Worm (Caenorhabditis elegans) whole organism, L3 larva: ENCODE results near the gene sprr-2.
A peak's percentile ranks its signal among the peaks of the same experiment; 100 is the strongest.

Experiments
- R02D3.7 ChIP-seq: fragments of 150-350 bp; optimal IDR thresholded peaks from 2 replicates; lab custom pipeline; 2014; ENCODE audit warnings: missing biosample characterization, missing genetic modification characterization
- ZK546.5 ChIP-seq: sonication (generic microtip); optimal IDR thresholded peaks from 2 replicates; lab custom pipeline; 2017; ENCODE audit warnings: missing biosample characterization, missing genetic modification characterization
- ama-1 ChIP-seq: fragments of 150-350 bp; optimal IDR thresholded peaks from 2 replicates; lab custom pipeline; 2018
- ceh-28 ChIP-seq: fragments of 150-350 bp; optimal IDR thresholded peaks from 2 replicates; lab custom pipeline; 2014; ENCODE audit warnings: missing biosample characterization, missing genetic modification reagents, missing genetic modification characterization
- ceh-82 ChIP-seq: fragments of 150-350 bp; optimal IDR thresholded peaks from 2 replicates; lab custom pipeline; 2014; ENCODE audit warnings: missing biosample characterization, missing genetic modification characterization
- ceh-9 ChIP-seq: sonication (generic microtip); optimal IDR thresholded peaks from 2 replicates; lab custom pipeline; 2018; ENCODE audit warnings: missing biosample characterization, missing genetic modification characterization
- daf-12 ChIP-seq: fragments of 150-350 bp; optimal IDR thresholded peaks from 2 replicates; lab custom pipeline; 2014; ENCODE audit warnings: missing biosample characterization, missing genetic modification reagents, missing genetic modification characterization
- egl-27 ChIP-seq: sonication (generic microtip); optimal IDR thresholded peaks from 4 replicates; lab custom pipeline; 2017; ENCODE audit warnings: missing biosample characterization, missing genetic modification reagents, missing genetic modification characterization
- egl-5 ChIP-seq: fragments of 150-350 bp; optimal IDR thresholded peaks from 2 replicates; lab custom pipeline; 2017; ENCODE audit warnings: missing biosample characterization, missing genetic modification reagents, missing genetic modification characterization, inconsistent platforms
- elt-1 ChIP-seq: fragments of 150-350 bp; optimal IDR thresholded peaks from 2 replicates; lab custom pipeline; 2014; ENCODE audit warnings: missing biosample characterization, missing genetic modification characterization
- elt-2 ChIP-seq: sonication (generic microtip); optimal IDR thresholded peaks from 2 replicates; lab custom pipeline; 2016; ENCODE audit warnings: missing genetic modification reagents, mild to moderate bottlenecking, missing genetic modification characterization, missing compliant biosample characterization
- elt-3 ChIP-seq, 3 experiments: fragments of 150-350 bp in 1 of 3; sonication (generic microtip) in 2 of 3; optimal IDR thresholded peaks; 2 replicates in 2 of 3; 4 replicates in 1 of 3; lab custom pipeline; 2014 to 2017; ENCODE audit warnings: missing biosample characterization in 3 of 3, missing genetic modification characterization in 3 of 3
- fkh-10 ChIP-seq: sonication (generic microtip); optimal IDR thresholded peaks from 2 replicates; lab custom pipeline; 2017; ENCODE audit warnings: missing biosample characterization, missing genetic modification reagents, missing genetic modification characterization
- fkh-2 ChIP-seq: fragments of 150-350 bp; optimal IDR thresholded peaks from 2 replicates; lab custom pipeline; 2014; ENCODE audit warnings: missing biosample characterization, missing genetic modification reagents, missing genetic modification characterization
- fos-1 ChIP-seq: fragments of 150-350 bp; optimal IDR thresholded peaks from 2 replicates; lab custom pipeline; 2014; ENCODE audit warnings: missing biosample characterization, missing genetic modification characterization
- hmg-11 ChIP-seq: sonication (generic microtip); optimal IDR thresholded peaks from 2 replicates; lab custom pipeline; 2016; ENCODE audit warnings: missing genetic modification characterization, missing compliant biosample characterization
- jun-1 ChIP-seq: fragments of 150-350 bp; optimal IDR thresholded peaks from 2 replicates; lab custom pipeline; 2014; ENCODE audit warnings: missing biosample characterization, missing genetic modification reagents, missing genetic modification characterization
- lin-39 ChIP-seq: fragments of 150-350 bp; optimal IDR thresholded peaks from 2 replicates; lab custom pipeline; 2018; ENCODE audit warnings: missing biosample characterization, missing genetic modification reagents, missing genetic modification characterization
- lsy-12 ChIP-seq: sonication (generic microtip); optimal IDR thresholded peaks from 2 replicates; lab custom pipeline; 2016; ENCODE audit warnings: mild to moderate bottlenecking, missing genetic modification characterization, missing compliant biosample characterization
- mdl-1 ChIP-seq: fragments of 150-350 bp; optimal IDR thresholded peaks from 2 replicates; lab custom pipeline; 2014; ENCODE audit warnings: missing biosample characterization, missing genetic modification characterization
- nfya-1 ChIP-seq: sonication (generic microtip); optimal IDR thresholded peaks from 2 replicates; lab custom pipeline; 2017; ENCODE audit warnings: missing genetic modification characterization, mild to moderate bottlenecking, missing compliant biosample characterization, antibody characterized with exemption, moderate library complexity; ENCODE audit not compliant: insufficient read depth
- nhr-12 ChIP-seq: fragments of 150-350 bp; optimal IDR thresholded peaks from 2 replicates; lab custom pipeline; 2014; ENCODE audit warnings: missing biosample characterization, missing genetic modification characterization
- nhr-43 ChIP-seq: sonication (generic microtip); optimal IDR thresholded peaks from 2 replicates; lab custom pipeline; 2016; ENCODE audit warnings: mild to moderate bottlenecking, missing genetic modification characterization, missing compliant biosample characterization; ENCODE audit not compliant: poor library complexity, severe bottlenecking
- nhr-67 ChIP-seq: fragments of 150-350 bp; optimal IDR thresholded peaks from 2 replicates; lab custom pipeline; 2014; ENCODE audit warnings: missing biosample characterization, missing genetic modification characterization
- nhr-77 ChIP-seq: fragments of 150-350 bp; optimal IDR thresholded peaks from 2 replicates; lab custom pipeline; 2014; ENCODE audit warnings: missing biosample characterization, missing genetic modification characterization
- pqm-1 ChIP-seq: fragments of 150-350 bp; optimal IDR thresholded peaks from 2 replicates; lab custom pipeline; 2017; ENCODE audit warnings: missing biosample characterization, missing genetic modification characterization, inconsistent platforms
- sea-2 ChIP-seq: fragments of 150-350 bp; sonication (generic microtip); optimal IDR thresholded peaks from 4 replicates; lab custom pipeline; 2014; ENCODE audit warnings: missing biosample characterization, missing genetic modification reagents, missing genetic modification characterization
- snpc-4 ChIP-seq: fragments of 150-350 bp; optimal IDR thresholded peaks from 2 replicates; lab custom pipeline; 2014; ENCODE audit warnings: missing biosample characterization, missing genetic modification characterization
- tbx-2 ChIP-seq: sonication (generic microtip); optimal IDR thresholded peaks from 2 replicates; lab custom pipeline; 2016; ENCODE audit warnings: mild to moderate bottlenecking, missing genetic modification characterization, missing compliant biosample characterization
- unc-39 ChIP-seq: sonication (generic microtip); optimal IDR thresholded peaks from 4 replicates; lab custom pipeline; 2017; ENCODE audit warnings: missing biosample characterization, missing genetic modification characterization

The sprr-2 gene

DNA sequence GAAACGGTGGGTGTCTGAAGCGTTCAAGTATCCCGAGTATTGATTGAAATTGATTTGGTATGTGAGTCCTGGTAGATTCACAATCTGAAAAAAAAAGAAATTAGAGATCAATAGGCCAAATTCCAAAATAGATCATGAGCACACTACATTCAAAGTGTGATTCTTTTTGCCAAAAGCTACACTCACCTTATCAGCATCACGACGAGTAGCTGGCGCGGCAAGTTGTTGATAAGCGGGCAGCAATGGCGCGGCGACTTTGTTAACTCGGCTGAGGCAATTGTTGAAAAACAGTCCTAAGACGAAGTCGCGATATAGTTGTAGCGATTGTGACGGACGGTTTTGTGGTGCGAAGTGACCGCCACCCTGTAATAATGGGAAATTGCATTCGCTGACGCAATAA lies 24.3 kb upstream of the sprr-2 start:
- no peak for TF ChIP-seq tbx-2 (tag; lab: Kevin White, UChicago)
- TF ChIP-seq elt-2 = peak; percentile 78
- TF ChIP-seq pqm-1 (tag; lab: Kevin White, UChicago) = peak; percentile 73
- TF ChIP-seq egl-5 = no peak
- peak; percentile 31 for TF ChIP-seq jun-1
- no peak for TF ChIP-seq fkh-2 (tag; lab: Kevin White, UChicago)
- no peak for TF ChIP-seq mdl-1 (tag; lab: Kevin White, UChicago)

DNA sequence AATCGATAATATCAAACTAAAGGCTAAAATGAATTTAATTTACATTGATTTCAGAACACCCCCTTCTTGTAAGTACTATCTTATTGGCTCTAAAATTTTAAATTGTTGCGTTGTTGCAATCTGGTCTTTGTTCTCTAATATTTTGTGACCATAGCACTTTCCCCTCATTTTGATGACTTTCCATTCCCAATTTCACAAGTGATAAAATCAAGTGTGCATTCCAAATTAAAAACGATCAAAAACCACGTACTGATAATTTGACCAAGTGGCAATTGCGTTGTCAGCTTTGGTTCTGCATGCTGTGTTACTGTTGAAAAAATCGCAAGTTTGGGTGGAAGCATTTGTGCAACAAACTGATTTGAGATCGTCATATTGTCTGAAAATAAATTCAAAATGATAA lies 22.9 kb upstream of the sprr-2 start:
- TF ChIP-seq jun-1 (no peak), pqm-1 (tag; lab: Kevin White, UChicago) (peak; percentile 54), elt-2 (peak; percentile 69), tbx-2 (tag; lab: Kevin White, UChicago) (no peak), ceh-9 (tag; lab: Kevin White, UChicago) (no peak), egl-5 (no peak)
- TF ChIP-seq, all 47 proteins: peak for 2

DNA sequence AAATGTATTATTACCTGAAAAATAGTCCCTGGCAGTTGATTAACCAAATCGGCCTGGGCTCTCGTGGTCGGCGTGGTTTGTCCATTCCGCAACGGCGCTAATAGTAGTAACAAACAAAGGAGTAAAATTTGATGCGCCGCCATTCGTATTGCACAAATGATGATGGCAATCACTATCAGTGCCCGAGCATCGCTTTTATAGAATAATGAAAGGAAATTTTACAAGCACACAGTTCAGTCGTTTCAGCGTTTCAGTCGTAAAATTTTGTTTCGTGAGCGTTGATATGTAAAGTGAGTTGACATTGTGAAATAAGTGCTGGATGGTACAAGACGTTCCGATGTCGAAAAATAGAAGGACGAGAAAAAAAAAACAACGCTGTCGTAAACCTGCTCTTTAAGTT lies 21.6 kb upstream of the sprr-2 start, which contains the start of gene Y16B4A.2:
Y16B4A.2 (minus strand) TSS at position 170 of the 400 bp plus-strand sequence.
- TF ChIP-seq elt-2 = peak; percentile 53
- TF ChIP-seq nhr-77 (tag; lab: Kevin White, UChicago) = no peak
- peak; percentile 51 for TF ChIP-seq pqm-1 (tag; lab: Kevin White, UChicago)

DNA sequence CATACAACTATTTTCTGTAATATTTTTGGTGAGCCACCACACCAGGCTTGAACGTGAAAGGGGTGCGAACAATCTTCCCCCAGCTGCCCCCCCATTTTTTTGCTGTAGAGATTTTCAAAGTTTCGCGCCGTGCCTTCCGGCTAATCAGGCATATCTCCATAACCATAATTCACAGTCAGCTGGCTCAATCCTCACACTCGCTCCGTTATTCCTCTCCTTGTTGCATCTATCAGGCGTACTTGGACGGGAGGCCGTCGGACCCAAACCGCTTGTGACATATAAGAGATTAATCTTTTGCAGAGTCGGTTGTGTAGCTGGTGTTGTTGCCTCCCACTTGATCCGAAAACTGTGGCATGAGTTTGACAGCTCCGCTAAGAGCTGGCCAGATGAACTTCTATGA lies 20.0 kb upstream of the sprr-2 start, which contains the start of gene unc-3:
unc-3 (plus strand) TSS at position 301 of the 400 bp plus-strand sequence.
- TF ChIP-seq fos-1 (tag; lab: Kevin White, UChicago) (no peak), daf-12 (tag; lab: Kevin White, UChicago) (no peak), elt-3 (tag; optimal IDR thresholded peaks at IDR 0.05; lab: Kevin White, UChicago) (no peak), R02D3.7 (tag; lab: Kevin White, UChicago) (no peak), nhr-67 (tag; lab: Kevin White, UChicago) (no peak), ZK546.5 (tag; lab: Kevin White, UChicago) (no peak)

DNA sequence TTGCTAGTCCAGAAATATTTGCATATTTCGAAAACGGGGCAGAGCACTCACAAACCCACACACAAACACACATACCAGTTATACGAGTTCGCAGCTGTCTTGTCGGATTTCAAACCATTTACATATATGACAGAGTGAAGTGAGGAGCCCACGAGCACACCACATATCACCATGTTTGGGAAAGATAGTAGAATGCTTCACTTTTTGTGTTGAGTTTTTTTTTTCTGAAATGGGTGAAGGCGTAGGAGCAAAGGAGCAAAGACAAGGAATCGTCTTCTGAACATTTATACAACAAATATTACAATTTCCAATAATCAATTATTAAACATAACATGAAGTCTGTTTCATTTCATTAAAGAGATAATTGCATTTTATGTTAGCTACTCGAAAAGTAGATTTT lies 18.0 kb upstream of the sprr-2 start:
- TF ChIP-seq ZK546.5 (tag; lab: Kevin White, UChicago) (no peak), egl-27 (no peak), jun-1 (no peak), lsy-12 (tag; lab: Kevin White, UChicago) (no peak), lin-39 (tag; lab: Kevin White, UChicago) (no peak), snpc-4 (tag; lab: Kevin White, UChicago) (no peak), ama-1 (lab: Kevin White, UChicago) (no peak), nhr-12 (tag; lab: Kevin White, UChicago) (no peak), elt-1 (tag; lab: Kevin White, UChicago) (no peak), nhr-43 (tag; lab: Kevin White, UChicago) (no peak), unc-39 (tag; lab: Kevin White, UChicago) (no peak), ceh-28 (tag; lab: Kevin White, UChicago) (no peak), elt-2 (no peak)

DNA sequence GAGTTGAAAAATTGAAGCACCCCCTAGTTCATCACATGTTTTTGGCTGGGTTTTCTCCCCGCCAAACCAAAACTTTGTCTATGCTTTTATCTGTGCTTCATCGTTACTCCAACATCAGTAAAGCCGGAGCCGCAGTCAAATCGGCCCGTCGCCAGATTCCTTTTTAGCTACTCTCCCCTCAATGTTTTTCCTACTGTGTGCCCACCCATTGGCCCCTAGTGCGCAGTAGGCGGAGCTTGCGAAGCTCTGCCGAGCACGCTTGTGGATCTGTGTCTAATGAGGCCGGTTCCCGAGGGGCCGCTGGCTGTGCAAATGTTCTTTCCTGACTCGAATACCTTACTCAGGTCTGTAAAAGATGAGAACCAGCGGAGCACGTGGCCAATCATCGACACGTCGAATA lies 16.9 kb upstream of the sprr-2 start:
- TF ChIP-seq lsy-12 (tag; lab: Kevin White, UChicago) = no peak
- TF ChIP-seq nfya-1 (tag; lab: Kevin White, UChicago) = peak; percentile 90

DNA sequence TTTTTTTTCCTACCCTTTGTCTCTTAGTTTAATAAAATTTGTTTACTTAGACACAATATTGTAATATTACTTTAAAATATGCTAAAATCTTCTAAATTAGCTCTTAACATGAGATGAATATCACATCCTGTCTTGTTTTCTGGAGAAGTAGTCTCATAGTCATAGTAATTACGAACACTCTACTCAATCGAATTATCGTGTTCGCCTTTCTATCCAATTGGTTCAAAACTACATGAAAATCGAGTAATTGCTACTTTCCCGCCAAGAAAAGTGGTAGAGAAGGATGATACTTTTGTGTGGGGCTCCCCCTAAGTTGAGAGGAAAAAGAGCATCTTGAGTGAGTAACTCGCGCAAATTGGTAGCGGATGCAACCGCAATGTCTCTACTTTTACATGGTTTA lies 15.1 kb upstream of the sprr-2 start:
- no peak for TF ChIP-seq fkh-2 (tag; lab: Kevin White, UChicago)
- no peak for TF ChIP-seq fkh-10 (GFP tag; lab: Kevin White, UChicago)
- no peak for TF ChIP-seq nhr-67 (tag; lab: Kevin White, UChicago)
- TF ChIP-seq hmg-11 = no peak
- no peak for TF ChIP-seq ceh-82
- TF ChIP-seq daf-12 (tag; lab: Kevin White, UChicago) = no peak
- TF ChIP-seq R02D3.7 (tag; lab: Kevin White, UChicago) = no peak
- no peak for TF ChIP-seq sea-2 (GFP tag; lab: Kevin White, UChicago)
- TF ChIP-seq, all 47 proteins: peak for 0
